Worm (Caenorhabditis elegans): ENCODE measurements around the gene E02C12.9.
"Not testable (repeated sequence)": the region's sequence is repeated elsewhere in the genome, so short reads cannot be mapped to it uniquely, and the experiment has no call there.

Gene E02C12.9

DNA sequence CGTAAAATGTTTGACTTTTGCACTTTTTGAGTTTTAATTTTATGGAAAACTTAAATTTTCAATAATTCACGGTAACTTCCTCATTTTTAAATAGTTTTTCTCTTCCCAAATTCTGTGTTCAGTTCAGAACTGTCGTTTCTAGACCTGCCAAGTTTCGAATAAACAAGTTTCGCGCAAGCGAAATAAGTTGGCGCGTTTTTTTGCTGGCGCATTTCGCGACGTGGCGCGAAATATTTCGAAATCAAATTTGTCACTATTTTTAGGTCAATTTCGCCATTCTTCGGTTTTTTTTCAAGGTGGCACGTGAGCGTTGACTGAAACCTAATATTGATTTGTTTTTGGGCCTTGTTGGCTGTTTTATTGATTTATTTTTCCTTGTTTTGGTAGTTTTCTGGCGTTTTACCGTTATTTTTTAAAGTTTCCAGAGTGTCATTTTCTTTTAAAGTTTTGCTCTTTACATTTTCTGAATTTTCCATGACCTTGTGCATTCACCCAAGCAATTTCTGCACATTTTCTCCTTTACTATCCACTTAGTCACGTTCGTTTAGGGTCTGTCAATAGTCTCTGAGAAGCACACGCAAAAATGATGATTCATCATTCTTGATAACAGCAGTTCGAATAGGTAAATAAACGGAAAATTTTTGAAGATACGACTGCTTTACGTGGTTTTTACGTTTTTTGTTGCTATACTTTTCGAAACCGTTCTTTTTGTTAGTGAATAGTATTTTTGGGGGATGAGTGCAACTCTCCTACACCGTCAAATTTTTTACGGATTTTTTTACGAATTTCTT, 7.5 kb upstream of the E02C12.9 start:
- TF ChIP-seq nhr-28 (tag; optimal IDR thresholded peaks at IDR 0.05), result peak; percentile 8
- TF ChIP-seq mxl-2 (GFP tag; conservative IDR thresholded peaks at IDR 0.05), result no peak
- peak; percentile 68 for TF ChIP-seq unc-130 (GFP tag; optimal IDR thresholded peaks at IDR 0.05)
- TF ChIP-seq daf-16 (GFP tag; optimal IDR thresholded peaks at IDR 0.05), result no peak
- peak; percentile 60 for TF ChIP-seq daf-16 (tag; optimal IDR thresholded peaks at IDR 0.05)
- no peak for TF ChIP-seq php-3 (GFP tag; IDR thresholded peaks at IDR 0.05)
- no peak for TF ChIP-seq daf-12 (tag; optimal IDR thresholded peaks at IDR 0.05)
- TF ChIP-seq tra-1 (GFP tag; IDR thresholded peaks at IDR 0.05), result no peak
- TF ChIP-seq hlh-30 (tag; optimal IDR thresholded peaks at IDR 0.05; ENCODE audit: insufficient read depth), result peak; percentile 28
- no peak for TF ChIP-seq lir-3 (tag; optimal IDR thresholded peaks at IDR 0.05)
- peak; percentile 86 for TF ChIP-seq Y48G9A.11 (GFP tag; IDR thresholded peaks at IDR 0.05)
- peak; percentile 13 for TF ChIP-seq pqm-1 (tag; optimal IDR thresholded peaks at IDR 0.05)
- peak; percentile 4 for TF ChIP-seq dpl-1 (GFP tag; optimal IDR thresholded peaks at IDR 0.05)
- TF ChIP-seq F49E8.2 (tag; optimal IDR thresholded peaks at IDR 0.05; ENCODE audit: borderline replicate concordance), result peak; percentile 87
- TF ChIP-seq dmd-6 (GFP tag; IDR thresholded peaks at IDR 0.05), result 0 out of 2 replicates have a peak, but pooled peaks have one; percentile 20
- peak; percentile 47; the same call in 1 of the 2 replicates for TF ChIP-seq mdt-29 (GFP tag; IDR thresholded peaks at IDR 0.05)
- no peak for TF ChIP-seq arid-1 (GFP tag; conservative IDR thresholded peaks at IDR 0.05)
- peak; percentile 8 for TF ChIP-seq dve-1 (tag; optimal IDR thresholded peaks at IDR 0.05; ENCODE audit: insufficient read depth)
- TF ChIP-seq lim-7 (GFP tag; IDR thresholded peaks at IDR 0.05), result no peak

ce11 chrV:9381846-9382363, 6.6 kb upstream of the E02C12.9 start, which contains the start of gene E02C12.12:
Gene E02C12.12 (minus strand): TSS chrV:9382313.
- TF ChIP-seq set-16 (GFP tag; IDR thresholded peaks at IDR 0.05) (no peak), Y48G9A.11 (GFP tag; IDR thresholded peaks at IDR 0.05) (no peak), madf-9 (GFP tag; conservative IDR thresholded peaks at IDR 0.05) (no peak), unc-62 (GFP tag; optimal IDR thresholded peaks at IDR 0.05 in 1 of 2) (peak in 1 of 2 experiments; percentile 55), unc-62 (tag; optimal IDR thresholded peaks at IDR 0.05) (no peak)

DNA sequence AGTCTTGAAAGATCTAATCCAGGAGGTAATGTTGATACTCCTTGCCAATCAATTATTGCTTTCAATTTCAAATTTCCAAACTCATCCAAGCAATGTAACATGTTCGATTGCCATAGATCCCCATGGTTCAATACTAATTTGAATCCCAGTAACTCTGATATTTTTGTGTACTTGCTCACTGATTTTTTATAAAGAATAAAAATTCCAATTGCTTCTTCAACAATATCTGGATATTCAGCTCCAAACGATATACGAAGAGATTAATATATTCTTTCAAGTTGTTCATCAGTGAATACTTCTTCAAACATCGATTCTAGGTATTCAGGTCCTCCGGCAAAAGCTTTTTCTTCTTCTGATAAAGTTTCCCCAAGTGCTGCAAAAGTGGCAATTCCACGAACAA, 4.5 kb upstream of the E02C12.9 start, which contains the start of gene E02C12.11:
Gene E02C12.11, minus strand, starts transcription at position 101 of the 400 bp plus-strand sequence.
- TF ChIP-seq fos-1 (tag; optimal IDR thresholded peaks at IDR 0.05); mes-2 (tag; optimal IDR thresholded peaks at IDR 0.05; ENCODE audit: poor library complexity, severe bottlenecking); F49E8.2 (tag; optimal IDR thresholded peaks at IDR 0.05; ENCODE audit: borderline replicate concordance): not testable (repeated sequence)

ce11 chrV:9378335-9378734, 3.1 kb upstream of the E02C12.9 start, which contains the start of gene E02C12.10:
Gene E02C12.10 (minus strand): TSS chrV:9378409.
- TF ChIP-seq mdl-1 (tag; optimal IDR thresholded peaks at IDR 0.05) (no peak), nhr-28 (tag; optimal IDR thresholded peaks at IDR 0.05) (peak; percentile 69)

DNA sequence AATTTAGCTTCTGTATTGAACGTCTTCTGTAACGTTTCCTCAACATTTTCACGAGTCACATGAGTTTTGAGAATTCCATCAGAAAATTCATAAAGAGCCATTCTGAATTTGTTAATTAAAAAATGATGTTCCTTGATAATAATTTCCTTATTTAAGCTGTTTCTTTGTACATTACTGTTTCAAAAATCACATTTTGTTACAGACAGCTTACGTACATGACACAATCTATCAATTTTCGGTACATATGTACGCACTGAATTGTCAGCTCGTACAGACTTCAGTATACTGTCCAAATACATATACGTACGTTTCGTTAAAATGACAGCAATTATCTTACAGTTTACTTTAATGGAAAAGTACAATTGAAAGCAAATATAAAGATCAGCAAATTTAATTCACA, 1.1 kb upstream of the E02C12.9 start, which contains the start of gene E02C12.19:
Gene E02C12.19, minus strand, starts transcription at position 101 of the 400 bp plus-strand sequence.
- no peak for TF ChIP-seq daf-19 (GFP tag; conservative IDR thresholded peaks at IDR 0.05)
- TF ChIP-seq nhr-237 (tag; optimal IDR thresholded peaks at IDR 0.05), result no peak
- TF ChIP-seq skn-1 (tag; optimal IDR thresholded peaks at IDR 0.05), result no peak
- no peak for TF ChIP-seq madf-5 (GFP tag; IDR thresholded peaks at IDR 0.05)
- no peak for TF ChIP-seq fkh-10 (GFP tag; optimal IDR thresholded peaks at IDR 0.05)
- no peak for TF ChIP-seq nhr-76 (tag; optimal IDR thresholded peaks at IDR 0.05)
- TF ChIP-seq dmd-9 (GFP tag; IDR thresholded peaks at IDR 0.05), result no peak
- TF ChIP-seq ztf-11 (tag; optimal IDR thresholded peaks at IDR 0.05), result no peak
- TF ChIP-seq mxl-3 (GFP tag; optimal IDR thresholded peaks at IDR 0.05), result no peak
- no peak for TF ChIP-seq snpc-1.2 (GFP tag; IDR thresholded peaks at IDR 0.05)
- TF ChIP-seq aha-1 (tag), result no peak
- TF ChIP-seq zag-1 (tag; optimal IDR thresholded peaks at IDR 0.05), result no peak
- no peak for TF ChIP-seq F26F4.8 (GFP tag; conservative IDR thresholded peaks at IDR 0.05)

Measured in whole organism, L4 larva.